Fruit fly (Drosophila melanogaster) whole organism: ENCODE data around the gene CG32264.

Experiments used
- CG8478 ChIP-seq: fragments of >200 bp; optimal IDR thresholded peaks from 2 replicates; lab custom pipeline; 2018; ENCODE audit warnings: inconsistent platforms
- Dll ChIP-seq: fragments of >200 bp; optimal IDR thresholded peaks from 2 replicates; lab custom pipeline; 2017
- EcR ChIP-seq, 2 experiments: fragments of >200 bp; optimal IDR thresholded peaks; 2 replicates each; lab custom pipeline; 2017; ENCODE audit warnings: missing biosample characterization in 2 of 2, missing genetic modification characterization in 2 of 2, missing genetic modification reagents in 2 of 2
- pan ChIP-seq: fragments of >200 bp; optimal IDR thresholded peaks from 2 replicates; lab custom pipeline; 2017
- psq ChIP-seq: fragments of >200 bp; optimal IDR thresholded peaks from 2 replicates; lab custom pipeline; 2017

dm6 chr3L:3771406-3771935 lies 34.8 kb downstream of the CG32264 start:
- TF ChIP-seq Dll (no peak), psq (lab: Kevin White, UChicago) (no peak), pan (lab: Kevin White, UChicago) (no peak), EcR (GFP tag; optimal IDR thresholded peaks at IDR 0.05; lab: Kevin White, UChicago) (no peak), CG8478 (lab: Kevin White, UChicago) (no peak)
